Fruit fly (Drosophila melanogaster) whole organism, adult: ENCODE results near the gene GatC.
A peak's percentile ranks its signal among the peaks of the same experiment; 100 is the strongest.

ENCODE experiments used
- CG11617 ChIP-seq: fragments of 200-800 bp; sonication (Bioruptor generic); optimal IDR thresholded peaks from 2 replicates; lab custom pipeline; 2017; ENCODE audit warnings: mild to moderate bottlenecking, missing biosample characterization, missing genetic modification reagents, missing genetic modification characterization
- CG14711 ChIP-seq: fragments of 200-800 bp; sonication (Bioruptor generic); optimal IDR thresholded peaks from 2 replicates; lab custom pipeline; 2018; ENCODE audit warnings: missing biosample characterization, mild to moderate bottlenecking, missing genetic modification characterization, moderate library complexity
- CG1620 ChIP-seq: fragments of 200-800 bp; sonication (Bioruptor generic); optimal IDR thresholded peaks from 2 replicates; lab custom pipeline; 2016; ENCODE audit warnings: missing biosample characterization, missing genetic modification characterization
- CG33017 ChIP-seq: fragments of 200-800 bp; sonication (Bioruptor generic); optimal IDR thresholded peaks from 2 replicates; lab custom pipeline; 2018; ENCODE audit warnings: missing biosample characterization, mild to moderate bottlenecking, missing genetic modification characterization, moderate library complexity
- CG5204 ChIP-seq: fragments of 200-800 bp; sonication (Bioruptor generic); optimal IDR thresholded peaks from 2 replicates; lab custom pipeline; 2016; ENCODE audit warnings: missing biosample characterization, missing genetic modification characterization
- Hr96 ChIP-seq: fragments of 200-800 bp; sonication (Bioruptor generic); optimal IDR thresholded peaks from 2 replicates; lab custom pipeline; 2016; ENCODE audit warnings: missing biosample characterization, missing genetic modification characterization
- Mnt ChIP-seq: fragments of 200-800 bp; sonication (Bioruptor generic); optimal IDR thresholded peaks from 2 replicates; lab custom pipeline; 2016; ENCODE audit warnings: missing biosample characterization, mild to moderate bottlenecking, missing genetic modification characterization
- bab1 ChIP-seq: fragments of 200-800 bp; sonication (Bioruptor generic); optimal IDR thresholded peaks from 3 replicates; lab custom pipeline; 2019; ENCODE audit warnings: missing biosample characterization, mild to moderate bottlenecking, missing genetic modification characterization, moderate library complexity
- cic ChIP-seq: fragments of 200-800 bp; sonication (Bioruptor generic); optimal IDR thresholded peaks from 2 replicates; lab custom pipeline; 2017; ENCODE audit warnings: missing biosample characterization, mild to moderate bottlenecking, missing genetic modification characterization, moderate library complexity
- cnc ChIP-seq, 2 experiments: fragments of >200 bp; optimal IDR thresholded peaks; 2 replicates each; lab custom pipeline; 2017
- kay ChIP-seq: fragments of 200-800 bp; sonication (Bioruptor generic); peaks from one replicate; lab custom pipeline; 2016; ENCODE audit warnings: missing biosample characterization, missing genetic modification characterization, borderline replicate concordance
- pad ChIP-seq: fragments of 200-800 bp; sonication (Bioruptor generic); optimal IDR thresholded peaks from 3 replicates; lab custom pipeline; 2017; ENCODE audit warnings: missing biosample characterization, missing genetic modification characterization, mild to moderate bottlenecking, moderate library complexity, missing genetic modification reagents

dm6 chr2L:13845178-13845577 is 12.3 kb upstream of the GatC start, which contains the start of gene CG8997:
- TF ChIP-seq pad (GFP tag; lab: Kevin White, UChicago): no peak
- TF ChIP-seq cnc (optimal IDR thresholded peaks at IDR 0.05; lab: Kevin White, UChicago): no peak
- TF ChIP-seq bab1 (GFP tag; lab: Kevin White, UChicago): no peak
- peak; percentile 75 for TF ChIP-seq kay (GFP tag; lab: Kevin White, UChicago)
- no peak for TF ChIP-seq Hr96 (GFP tag; lab: Kevin White, UChicago)
- TF ChIP-seq CG11617: no peak
- TF ChIP-seq CG1620 (GFP tag; lab: Kevin White, UChicago): no peak
- TF ChIP-seq CG14711 (tag; lab: Kevin White, UChicago): no peak
- no peak for TF ChIP-seq CG5204 (GFP tag; lab: Kevin White, UChicago)
- TF ChIP-seq Mnt (GFP tag; lab: Kevin White, UChicago): peak; percentile 23
- no peak for TF ChIP-seq CG33017
- TF ChIP-seq cic (GFP tag; lab: Kevin White, UChicago): no peak
